Fruit fly (Drosophila melanogaster): Measurements from ENCODE around the gene CG4553.

CG4553 gene

DNA sequence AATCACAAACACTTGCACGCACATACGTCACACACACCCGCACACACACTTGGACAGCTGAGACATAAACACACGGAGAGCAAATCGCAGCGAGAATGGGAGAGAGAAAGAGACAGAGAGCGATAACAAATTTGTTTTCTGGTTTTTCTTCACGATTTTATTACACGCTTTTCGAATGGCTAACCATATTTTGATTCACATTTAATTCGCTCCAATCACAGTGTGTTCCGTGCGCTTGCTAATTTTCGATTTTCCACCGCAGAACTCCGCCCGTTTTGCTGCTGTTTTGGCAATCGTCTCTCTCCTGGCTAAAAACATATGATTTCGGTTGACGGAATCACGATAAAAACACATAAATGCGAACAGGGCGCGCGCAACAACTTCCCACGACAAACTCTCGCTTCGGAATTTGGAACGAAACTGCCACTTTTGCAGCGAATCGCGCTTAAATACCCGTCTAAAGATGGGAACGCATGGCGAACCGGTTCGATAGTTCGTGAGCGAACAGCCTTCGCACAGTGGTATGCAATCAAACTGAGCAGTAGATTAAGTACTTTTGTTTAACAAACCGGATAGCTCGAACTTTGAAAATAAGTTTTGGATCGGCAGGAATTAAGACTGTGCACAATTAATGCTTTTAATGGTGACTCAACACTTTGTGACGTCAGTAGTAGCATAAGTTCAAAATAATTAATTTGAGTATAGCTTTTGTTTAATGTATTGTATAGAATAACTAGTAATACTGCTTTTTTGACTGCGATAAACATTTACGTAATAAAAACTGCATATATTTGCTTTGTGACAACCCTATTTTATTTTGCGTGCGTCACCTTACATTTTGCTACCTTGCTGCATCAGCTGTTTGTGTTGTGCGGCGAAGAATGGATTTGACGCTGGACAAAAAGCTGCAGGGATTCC, 3.8 kb downstream of the CG4553 start, which contains the start of the genes Fur1 and Vps33B:
Gene Fur1, minus strand, starts transcription at position 424 of the 918 bp plus-strand sequence.
Gene Vps33B, plus strand, starts transcription at position 856 of the 918 bp plus-strand sequence.
- TF ChIP-seq CG12219 (GFP tag; optimal IDR thresholded peaks at IDR 0.05) (peak; percentile 96), Oaz (GFP tag; IDR thresholded peaks at IDR 0.05) (peak; percentile 94), CG10543 (GFP tag; optimal IDR thresholded peaks at IDR 0.05) (peak; percentile 98), Max (GFP tag; optimal IDR thresholded peaks at IDR 0.05) (peak; percentile 99), CG3281 (GFP tag; optimal IDR thresholded peaks at IDR 0.05) (peak; percentile 96), sr (GFP tag; IDR thresholded peaks at IDR 0.05) (peak; percentile 31; the same call in 1 of the 3 replicates), CG32772 (GFP tag; IDR thresholded peaks at IDR 0.05) (peak; percentile 95), CG4730 (GFP tag; IDR thresholded peaks at IDR 0.05) (peak; percentile 92), pb (GFP tag; optimal IDR thresholded peaks at IDR 0.05) (peak; percentile 96), sisA (GFP tag; IDR thresholded peaks at IDR 0.05) (peak; percentile 96), dmrt11E (tag; optimal IDR thresholded peaks at IDR 0.05) (peak; percentile 96), Stat92E (GFP tag; optimal IDR thresholded peaks at IDR 0.05) (peak in 1 of 3 experiments; percentile 75), lab (GFP tag; optimal IDR thresholded peaks at IDR 0.05) (peak; percentile 97), CG7839 (tag; optimal IDR thresholded peaks at IDR 0.05) (peak; percentile 97), CG14965 (GFP tag; optimal IDR thresholded peaks at IDR 0.05; ENCODE audit: borderline replicate concordance) (peak; percentile 75), cwo (GFP tag; optimal IDR thresholded peaks at IDR 0.05) (peak; percentile 91), Kr (GFP tag; optimal IDR thresholded peaks at IDR 0.05) (no peak), Sox100B (GFP tag; optimal IDR thresholded peaks at IDR 0.05) (peak; percentile 96), HLH4C (GFP tag; IDR thresholded peaks at IDR 0.05; ENCODE audit: partially characterized antibody) (peak; percentile 79), kah (GFP tag; optimal IDR thresholded peaks at IDR 0.05) (peak; percentile 84), Mrtf (GFP tag; IDR thresholded peaks at IDR 0.05) (peak; percentile 88), zfh1 (GFP tag; IDR thresholded peaks at IDR 0.05) (peak; percentile 95), CG3995 (GFP tag; optimal IDR thresholded peaks at IDR 0.05) (peak; percentile 81), chif (GFP tag; optimal IDR thresholded peaks at IDR 0.05) (peak; percentile 98 to 99), Hr39 (optimal IDR thresholded peaks at IDR 0.05) (no peak), CG8765 (GFP tag; IDR thresholded peaks at IDR 0.05) (peak; percentile 89), CG13894 (tag; optimal IDR thresholded peaks at IDR 0.05) (peak; percentile 91), knrl (GFP tag; IDR thresholded peaks at IDR 0.05; ENCODE audit: partially characterized antibody) (peak; percentile 81), psq (GFP tag; optimal IDR thresholded peaks at IDR 0.05) (peak; percentile 89), pfk (GFP tag; optimal IDR thresholded peaks at IDR 0.05) (peak; percentile 62), CG18764 (GFP tag; optimal IDR thresholded peaks at IDR 0.05) (peak; percentile 96), ci (GFP tag; IDR thresholded peaks at IDR 0.05) (peak; percentile 95), Spps (tag; optimal IDR thresholded peaks at IDR 0.05) (peak; percentile 93), Nf-YC (tag; optimal IDR thresholded peaks at IDR 0.05) (peak; percentile 90), CG10462 (GFP tag; optimal IDR thresholded peaks at IDR 0.05) (peak; percentile 97), CG7556 (GFP tag; optimal IDR thresholded peaks at IDR 0.05) (peak; percentile 98), CG7372 (GFP tag; IDR thresholded peaks at IDR 0.05) (peak; percentile 93), nmo (GFP tag; optimal IDR thresholded peaks at IDR 0.05) (peak; percentile 98), CG5180 (GFP tag; optimal IDR thresholded peaks at IDR 0.05) (peak; percentile 83), Tbp (GFP tag; optimal IDR thresholded peaks at IDR 0.05) (no peak), CG16779 (GFP tag; IDR thresholded peaks at IDR 0.05) (peak; percentile 92), Atf-2 (GFP tag; optimal IDR thresholded peaks at IDR 0.05) (peak; percentile 99), luna (GFP tag; optimal IDR thresholded peaks at IDR 0.05) (peak; percentile 95), CG2116 (GFP tag; optimal IDR thresholded peaks at IDR 0.05) (peak; percentile 89), CG11247 (GFP tag; IDR thresholded peaks at IDR 0.05) (peak; percentile 95), tap (tag; optimal IDR thresholded peaks at IDR 0.05) (peak; percentile 94), Ets97D (GFP tag; optimal IDR thresholded peaks at IDR 0.05) (peak; percentile 96), exex (tag; optimal IDR thresholded peaks at IDR 0.05) (peak; percentile 76)

All from whole organism, embryonic.